Fruit fly (Drosophila melanogaster) whole organism, embryonic: ENCODE results near the gene mRpL15.
A peak's percentile ranks its signal among the peaks of the same experiment; 100 is the strongest.

Experiments used
- Antp ChIP-seq: fragments of 200-800 bp; sonication (Bioruptor generic); optimal IDR thresholded peaks from 3 replicates; lab custom pipeline; 2016; ENCODE audit warnings: missing biosample characterization, missing genetic modification characterization
- Awh ChIP-seq: fragments of 200-800 bp; sonication (Bioruptor generic); IDR thresholded peaks from 2 replicates; pipeline ENCODE4, ENCODE4 v1.3.6; 2022; ENCODE audit warnings: missing biosample characterization, missing genetic modification characterization
- Blimp-1 ChIP-seq: fragments of 200-800 bp; sonication (Bioruptor generic); optimal IDR thresholded peaks from 3 replicates; lab custom pipeline; 2018; ENCODE audit warnings: missing biosample characterization, missing genetic modification characterization, mild to moderate bottlenecking, moderate library complexity, missing genetic modification reagents
- CG10565 ChIP-seq: fragments of 200-800 bp; sonication (Bioruptor generic); optimal IDR thresholded peaks from 3 replicates; lab custom pipeline; 2016; ENCODE audit warnings: missing biosample characterization, mild to moderate bottlenecking, missing genetic modification characterization
- CG13424 ChIP-seq: fragments of 200-800 bp; sonication (Bioruptor generic); optimal IDR thresholded peaks from 2 replicates; lab custom pipeline; 2019; ENCODE audit warnings: missing biosample characterization, mild to moderate bottlenecking, missing genetic modification characterization, moderate library complexity
- CG13894 ChIP-seq: fragments of 200-800 bp; sonication (Bioruptor generic); optimal IDR thresholded peaks from 3 replicates; lab custom pipeline; 2018; ENCODE audit warnings: missing biosample characterization, mild to moderate bottlenecking, missing genetic modification characterization, moderate library complexity
- CG15269 ChIP-seq: fragments of 200-800 bp; sonication (Bioruptor generic); optimal IDR thresholded peaks from 2 replicates; lab custom pipeline; 2018; ENCODE audit warnings: missing biosample characterization, mild to moderate bottlenecking, missing genetic modification characterization, moderate library complexity
- CG1603 ChIP-seq: fragments of 200-800 bp; sonication (Bioruptor generic); optimal IDR thresholded peaks from 2 replicates; lab custom pipeline; 2019; ENCODE audit warnings: missing biosample characterization, mild to moderate bottlenecking, missing genetic modification characterization, moderate library complexity
- CG16813 ChIP-seq: fragments of 200-800 bp; sonication (Bioruptor generic); IDR thresholded peaks from 3 replicates; pipeline ENCODE4 v1.3.6; 2022; ENCODE audit warnings: missing biosample characterization, missing genetic modification characterization; ENCODE audit not compliant: partially characterized antibody
- CG2199 ChIP-seq: fragments of 200-800 bp; sonication (Bioruptor generic); IDR thresholded peaks from 3 replicates; pipeline ENCODE4 v1.3.6; 2022; ENCODE audit warnings: missing biosample characterization, missing genetic modification characterization
- CG31388 ChIP-seq: fragments of 200-800 bp; sonication (Bioruptor generic); optimal IDR thresholded peaks from 2 replicates; lab custom pipeline; 2016; ENCODE audit warnings: missing biosample characterization, missing genetic modification characterization
- CG4282 ChIP-seq: fragments of 200-800 bp; sonication (Bioruptor generic); optimal IDR thresholded peaks from 2 replicates; lab custom pipeline; 2016; ENCODE audit warnings: missing biosample characterization, missing genetic modification characterization
- CG43689 ChIP-seq: fragments of 200-800 bp; sonication (Bioruptor generic); IDR thresholded peaks from 2 replicates; pipeline ENCODE4 v1.3.6; 2022; ENCODE audit warnings: missing biosample characterization, missing genetic modification characterization
- CG4404 ChIP-seq: fragments of 200-800 bp; sonication (Bioruptor generic); IDR thresholded peaks from 2 replicates; pipeline ENCODE4 v1.3.6; 2022; ENCODE audit warnings: missing biosample characterization, missing genetic modification characterization
- CG4424 ChIP-seq: fragments of 200-800 bp; sonication (Bioruptor generic); optimal IDR thresholded peaks from 3 replicates; lab custom pipeline; 2016; ENCODE audit warnings: missing biosample characterization, missing genetic modification characterization
- CG5180 ChIP-seq: fragments of 200-800 bp; sonication (Bioruptor generic); optimal IDR thresholded peaks from 3 replicates; lab custom pipeline; 2017; ENCODE audit warnings: missing biosample characterization, missing genetic modification characterization, mild to moderate bottlenecking, moderate library complexity, missing genetic modification reagents
- CG5245 ChIP-seq: fragments of 200-800 bp; sonication (Bioruptor generic); optimal IDR thresholded peaks from 3 replicates; lab custom pipeline; 2016; ENCODE audit warnings: missing biosample characterization, missing genetic modification characterization
- CG6254 ChIP-seq: fragments of 200-800 bp; sonication (Bioruptor generic); optimal IDR thresholded peaks from 3 replicates; lab custom pipeline; 2017; ENCODE audit warnings: mild to moderate bottlenecking, missing biosample characterization, missing genetic modification reagents, missing genetic modification characterization
- CG6813 ChIP-seq: fragments of 200-800 bp; sonication (Bioruptor generic); optimal IDR thresholded peaks from 2 replicates; lab custom pipeline; 2017; ENCODE audit warnings: missing biosample characterization, missing genetic modification characterization, mild to moderate bottlenecking, moderate library complexity, missing genetic modification reagents
- CrebB ChIP-seq: fragments of 200-800 bp; sonication (Bioruptor generic); optimal IDR thresholded peaks from 3 replicates; lab custom pipeline; 2018; ENCODE audit warnings: missing biosample characterization, mild to moderate bottlenecking, missing genetic modification characterization
- D ChIP-seq, 2 experiments: fragments of 200-800 bp in 1 of 2; fragments of >200 bp in 1 of 2; sonication (Bioruptor generic) in 1 of 2; optimal IDR thresholded peaks; 2 replicates in 1 of 2; 3 replicates in 1 of 2; lab custom pipeline; 2017; ENCODE audit warnings: mild to moderate bottlenecking in 1 of 2, missing biosample characterization in 1 of 2, missing genetic modification characterization in 1 of 2, missing genetic modification reagents in 1 of 2
- D19A ChIP-seq: fragments of 200-800 bp; optimal IDR thresholded peaks from 3 replicates; lab custom pipeline; 2019; ENCODE audit warnings: missing biosample characterization, mild to moderate bottlenecking, missing genetic modification characterization, moderate library complexity
- Elba2 ChIP-seq: fragments of 200-800 bp; sonication (Bioruptor generic); optimal IDR thresholded peaks from 3 replicates; lab custom pipeline; 2016; ENCODE audit warnings: missing biosample characterization, missing genetic modification characterization
- Fer3 ChIP-seq: fragments of 200-800 bp; sonication (Bioruptor generic); optimal IDR thresholded peaks from 2 replicates; lab custom pipeline; 2018; ENCODE audit warnings: missing biosample characterization, mild to moderate bottlenecking, missing genetic modification characterization, moderate library complexity
- MTF-1 ChIP-seq: fragments of 200-800 bp; sonication (Bioruptor generic); optimal IDR thresholded peaks from 2 replicates; lab custom pipeline; 2018; ENCODE audit warnings: missing biosample characterization, mild to moderate bottlenecking, missing genetic modification characterization, borderline replicate concordance
- Nf-YA ChIP-seq: fragments of 200-800 bp; sonication (Bioruptor generic); IDR thresholded peaks from 2 replicates; pipeline ENCODE4 v1.3.6; 2022; ENCODE audit warnings: missing biosample characterization, missing genetic modification characterization
- Oli ChIP-seq: fragments of 200-800 bp; sonication (Bioruptor generic); optimal IDR thresholded peaks from 2 replicates; lab custom pipeline; 2018; ENCODE audit warnings: missing biosample characterization, mild to moderate bottlenecking, missing genetic modification characterization, moderate library complexity
- Side ChIP-seq: fragments of 200-800 bp; sonication (Bioruptor generic); optimal IDR thresholded peaks from 2 replicates; lab custom pipeline; 2016; ENCODE audit warnings: missing biosample characterization, missing genetic modification characterization
- Taf1 ChIP-seq: fragments of 200-800 bp; sonication (Bioruptor generic); IDR thresholded peaks from 2 replicates; pipeline ENCODE4 v1.3.6; 2022; ENCODE audit warnings: missing biosample characterization, missing genetic modification characterization
- Trl ChIP-seq, 3 experiments: fragments of >200 bp in 2 of 3; fragments of 200-800 bp in 1 of 3; sonication (Bioruptor generic) in 1 of 3; optimal IDR thresholded peaks; 2 replicates in 1 of 3; 3 replicates in 2 of 3; lab custom pipeline; 2016 to 2017; ENCODE audit warnings: missing biosample characterization in 1 of 3, missing genetic modification characterization in 1 of 3
- dmrt11E ChIP-seq: fragments of 200-800 bp; sonication (Bioruptor generic); optimal IDR thresholded peaks from 3 replicates; lab custom pipeline; 2018; ENCODE audit warnings: missing biosample characterization, mild to moderate bottlenecking, missing genetic modification characterization, moderate library complexity
- exex ChIP-seq: fragments of 200-800 bp; sonication (Bioruptor generic); optimal IDR thresholded peaks from 4 replicates; lab custom pipeline; 2018; ENCODE audit warnings: missing biosample characterization, mild to moderate bottlenecking, missing genetic modification characterization, moderate library complexity
- grn ChIP-seq: fragments of 200-800 bp; sonication (Bioruptor generic); optimal IDR thresholded peaks from 3 replicates; lab custom pipeline; 2017; ENCODE audit warnings: missing biosample characterization, missing genetic modification characterization
- gsb-n ChIP-seq: fragments of 200-800 bp; sonication (Bioruptor generic); optimal IDR thresholded peaks from 3 replicates; lab custom pipeline; 2018; ENCODE audit warnings: missing biosample characterization, mild to moderate bottlenecking, missing genetic modification characterization
- hkb ChIP-seq, 2 experiments: fragments of 200-800 bp in 1 of 2; fragments of >200 bp in 1 of 2; sonication (Bioruptor generic) in 1 of 2; IDR thresholded peaks in 1 of 2; optimal IDR thresholded peaks in 1 of 2; 2 replicates each; pipeline versions ENCODE4 v1.3.6 to Lab custom; 2017 to 2022; ENCODE audit warnings: missing biosample characterization in 1 of 2, missing genetic modification characterization in 1 of 2
- ind ChIP-seq: fragments of 200-800 bp; sonication (Bioruptor generic); optimal IDR thresholded peaks from 3 replicates; lab custom pipeline; 2016; ENCODE audit warnings: missing biosample characterization, missing genetic modification characterization
- lbe ChIP-seq: fragments of 200-800 bp; sonication (Bioruptor generic); optimal IDR thresholded peaks from 2 replicates; lab custom pipeline; 2016; ENCODE audit warnings: missing biosample characterization, mild to moderate bottlenecking, missing genetic modification characterization
- org-1 ChIP-seq: fragments of 200-800 bp; sonication (Bioruptor generic); optimal IDR thresholded peaks from 2 replicates; lab custom pipeline; 2017; ENCODE audit warnings: missing biosample characterization, missing genetic modification characterization
- otp ChIP-seq: fragments of 200-800 bp; sonication (Bioruptor generic); IDR thresholded peaks from 3 replicates; pipeline ENCODE4, ENCODE4 v1.3.6; 2022; ENCODE audit warnings: missing biosample characterization, missing genetic modification characterization
- prd ChIP-seq, 3 experiments: fragments of >200 bp in 2 of 3; fragments of 200-800 bp in 1 of 3; sonication (Bioruptor generic) in 1 of 3; optimal IDR thresholded peaks in 2 of 3; IDR thresholded peaks in 1 of 3; 2 replicates in 2 of 3; 3 replicates in 1 of 3; pipeline versions ENCODE4 v1.3.6 to Lab custom; 2017 to 2022; ENCODE audit warnings: missing biosample characterization in 1 of 3, missing genetic modification characterization in 1 of 3
- sima ChIP-seq: fragments of 200-800 bp; sonication (Bioruptor generic); optimal IDR thresholded peaks from 2 replicates; lab custom pipeline; 2016; ENCODE audit warnings: missing biosample characterization, missing genetic modification characterization
- slp2 ChIP-seq: fragments of 200-800 bp; sonication (Bioruptor generic); optimal IDR thresholded peaks from 2 replicates; lab custom pipeline; 2016; ENCODE audit warnings: missing biosample characterization, missing genetic modification characterization
- tap ChIP-seq: fragments of 200-800 bp; optimal IDR thresholded peaks from 3 replicates; lab custom pipeline; 2019; ENCODE audit warnings: missing biosample characterization, mild to moderate bottlenecking, missing genetic modification characterization, moderate library complexity
- ttk ChIP-seq: fragments of 200-800 bp; sonication (Bioruptor generic); IDR thresholded peaks from 2 replicates; pipeline ENCODE4 v2.1.2; 2022; ENCODE audit warnings: missing biosample characterization, missing genetic modification characterization
- vnd ChIP-seq: fragments of 200-800 bp; sonication (Bioruptor generic); IDR thresholded peaks from 3 replicates; pipeline ENCODE4 v1.3.6; 2022; ENCODE audit warnings: missing biosample characterization, missing genetic modification characterization; ENCODE audit not compliant: partially characterized antibody
- zf30C ChIP-seq: fragments of 200-800 bp; sonication (Bioruptor generic); optimal IDR thresholded peaks from 3 replicates; lab custom pipeline; 2018; ENCODE audit warnings: missing biosample characterization, mild to moderate bottlenecking, missing genetic modification characterization

mRpL15 gene

dm6 chr3L:20471499-20472313, 35.7 kb upstream of the mRpL15 start (continued):
- no peak for TF ChIP-seq Blimp-1 (GFP tag; lab: Kevin White, UChicago)
- TF ChIP-seq prd (optimal IDR thresholded peaks at IDR 0.05; lab: Kevin White, UChicago): no peak
- no peak for TF ChIP-seq prd (GFP tag; IDR thresholded peaks at IDR 0.05; lab: Robert Waterston, UW)
- TF ChIP-seq Nf-YA (GFP tag; lab: Robert Waterston, UW): no peak
- no peak for TF ChIP-seq grn (GFP tag; lab: Kevin White, UChicago)
- TF ChIP-seq slp2 (GFP tag; lab: Kevin White, UChicago): peak; percentile 50
- TF ChIP-seq D19A: peak; percentile 97
- TF ChIP-seq CG16813 (GFP tag; lab: Robert Waterston, UW): no peak
- no peak for TF ChIP-seq CG15269 (tag; lab: Kevin White, UChicago)
- TF ChIP-seq CrebB (tag; lab: Kevin White, UChicago): peak; percentile 69
- TF ChIP-seq CG43689 (GFP tag; lab: Robert Waterston, UW): no peak
- peak; percentile 58 for TF ChIP-seq CG13424
- no peak for TF ChIP-seq ttk (GFP tag; lab: Robert Waterston, UW)
- TF ChIP-seq tap: peak; percentile 12
- no peak for TF ChIP-seq ind (GFP tag; lab: Kevin White, UChicago)
- TF ChIP-seq lbe (GFP tag; lab: Kevin White, UChicago): no peak
- TF ChIP-seq CG1603 (tag; lab: Kevin White, UChicago): peak; percentile 85
- TF ChIP-seq CG4424 (GFP tag; lab: Kevin White, UChicago): peak; percentile 7
- TF ChIP-seq Awh: peak; percentile 52; the same call in 1 of the 2 replicates
- no peak for TF ChIP-seq Trl (optimal IDR thresholded peaks at IDR 0.05; lab: Kevin White, UChicago)
- peak; percentile 83 for TF ChIP-seq Trl (GFP tag; optimal IDR thresholded peaks at IDR 0.05; lab: Kevin White, UChicago)
- TF ChIP-seq CG10565: no peak
- TF ChIP-seq zf30C (GFP tag; lab: Kevin White, UChicago): no peak
- TF ChIP-seq exex: peak; percentile 51
- TF ChIP-seq CG6813: peak; percentile 73
- 0 out of 3 replicates have a peak, but pooled peaks have one; percentile 35 for TF ChIP-seq CG2199 (GFP tag; lab: Robert Waterston, UW)
- no peak for TF ChIP-seq Taf1 (GFP tag; lab: Robert Waterston, UW)
- no peak for TF ChIP-seq CG5245 (GFP tag; lab: Kevin White, UChicago)
- no peak for TF ChIP-seq Elba2 (GFP tag; lab: Kevin White, UChicago)
- TF ChIP-seq hkb (optimal IDR thresholded peaks at IDR 0.05; lab: Kevin White, UChicago): no peak
- TF ChIP-seq hkb (GFP tag; IDR thresholded peaks at IDR 0.05; lab: Robert Waterston, UW): no peak
- TF ChIP-seq MTF-1 (GFP tag; lab: Kevin White, UChicago): peak; percentile 48
- TF ChIP-seq Side (GFP tag; lab: Kevin White, UChicago): peak; percentile 61
- TF ChIP-seq dmrt11E (tag; lab: Kevin White, UChicago): peak; percentile 70
- no peak for TF ChIP-seq CG31388
- TF ChIP-seq sima (GFP tag; lab: Kevin White, UChicago): no peak
- peak; percentile 76 for TF ChIP-seq org-1
- TF ChIP-seq CG6254 (GFP tag; lab: Kevin White, UChicago): no peak
- no peak for TF ChIP-seq CG4282 (GFP tag; lab: Kevin White, UChicago)
- 0 out of 3 replicates have a peak, but pooled peaks have one; percentile 56 for TF ChIP-seq otp (GFP tag; lab: Robert Waterston, UW)
- TF ChIP-seq Fer3 (tag; lab: Kevin White, UChicago): peak; percentile 16
- TF ChIP-seq Antp (GFP tag; lab: Kevin White, UChicago): peak; percentile 50
- TF ChIP-seq Oli (tag; lab: Kevin White, UChicago): no peak
- no peak for TF ChIP-seq vnd
- TF ChIP-seq gsb-n: peak; percentile 34
- TF ChIP-seq D (optimal IDR thresholded peaks at IDR 0.05; lab: Kevin White, UChicago): no peak
- TF ChIP-seq D (GFP tag; optimal IDR thresholded peaks at IDR 0.05; lab: Kevin White, UChicago): peak; percentile 34
- peak; percentile 12 for TF ChIP-seq CG13894 (tag; lab: Kevin White, UChicago)
- no peak for TF ChIP-seq CG4404 (GFP tag; lab: Robert Waterston, UW)
- no peak for TF ChIP-seq CG5180
